Worm (Caenorhabditis elegans) whole organism, young adult: Measurements from ENCODE around the gene sre-2.

Source experiments
- D2030.7 ChIP-seq: fragments of 200-800 bp; sonication (Bioruptor generic); IDR thresholded peaks from 2 replicates; pipeline ENCODE4 v1.3.6; 2022; ENCODE audit warnings: missing genetic modification reagents, missing genetic modification characterization, missing compliant biosample characterization
- F23B12.7 ChIP-seq: sonication (generic microtip); optimal IDR thresholded peaks from 2 replicates; lab custom pipeline; 2017; ENCODE audit warnings: missing genetic modification characterization, mild to moderate bottlenecking, missing compliant biosample characterization, antibody characterized with exemption, moderate library complexity; ENCODE audit not compliant: insufficient read depth
- F57C9.4 ChIP-seq: sonication (generic microtip); optimal IDR thresholded peaks from 2 replicates; lab custom pipeline; 2017; ENCODE audit warnings: mild to moderate bottlenecking, missing genetic modification characterization, missing compliant biosample characterization
- K11D2.4 ChIP-seq: fragments of 200-800 bp; sonication (Bioruptor generic); IDR thresholded peaks from 2 replicates; pipeline ENCODE4 v1.3.6; 2022; ENCODE audit warnings: missing genetic modification reagents, missing genetic modification characterization, missing compliant biosample characterization
- K12H6.12 ChIP-seq: fragments of 200-800 bp; sonication (Bioruptor generic); optimal IDR thresholded peaks from 2 replicates; lab custom pipeline; 2018; ENCODE audit warnings: mild to moderate bottlenecking, missing genetic modification characterization, missing compliant biosample characterization
- Y56A3A.18 ChIP-seq: fragments of 200-800 bp; sonication (Bioruptor generic); IDR thresholded peaks from 2 replicates; pipeline ENCODE4 v1.3.6; 2022; ENCODE audit warnings: missing genetic modification reagents, missing genetic modification characterization, missing compliant biosample characterization
- ZK185.1 ChIP-seq: sonication (generic microtip); optimal IDR thresholded peaks from 2 replicates; lab custom pipeline; 2016; ENCODE audit warnings: mild to moderate bottlenecking, missing genetic modification characterization, missing compliant biosample characterization; ENCODE audit not compliant: poor library complexity, severe bottlenecking
- attf-3 ChIP-seq: fragments of 200-800 bp; sonication (Bioruptor generic); conservative IDR thresholded peaks from 2 replicates; pipeline ENCODE4 v1.3.6; 2022; ENCODE audit warnings: missing genetic modification reagents, missing genetic modification characterization, missing compliant biosample characterization
- attf-5 ChIP-seq: fragments of 200-800 bp; sonication (Bioruptor generic); optimal IDR thresholded peaks from 2 replicates; lab custom pipeline; 2018; ENCODE audit warnings: mild to moderate bottlenecking, missing genetic modification characterization, missing compliant biosample characterization
- bed-2 ChIP-seq: fragments of 200-800 bp; sonication (Bioruptor generic); IDR thresholded peaks from 2 replicates; pipeline ENCODE4 v1.3.6; 2022; ENCODE audit warnings: missing genetic modification reagents, missing genetic modification characterization, missing compliant biosample characterization
- ceh-100 ChIP-seq: fragments of 200-800 bp; sonication (Bioruptor generic); IDR thresholded peaks from 2 replicates; pipeline ENCODE4 v1.3.6; 2022; ENCODE audit warnings: missing genetic modification reagents, missing genetic modification characterization, missing compliant biosample characterization
- ceh-40 ChIP-seq: fragments of 200-800 bp; sonication (Bioruptor generic); IDR thresholded peaks from 2 replicates; pipeline ENCODE4 v1.3.6; 2022; ENCODE audit warnings: missing genetic modification characterization, missing compliant biosample characterization
- ceh-91 ChIP-seq: fragments of 200-800 bp; sonication (Bioruptor generic); IDR thresholded peaks from 2 replicates; pipeline ENCODE4 v1.3.6; 2022; ENCODE audit warnings: missing genetic modification reagents, missing genetic modification characterization, missing compliant biosample characterization
- dpl-1 ChIP-seq: fragments of 150-350 bp; optimal IDR thresholded peaks from 2 replicates; lab custom pipeline; 2014; ENCODE audit warnings: missing biosample characterization, missing genetic modification reagents, missing genetic modification characterization
- efl-1 ChIP-seq: fragments of 150-350 bp; optimal IDR thresholded peaks from 2 replicates; lab custom pipeline; 2014; ENCODE audit warnings: missing biosample characterization, missing genetic modification reagents, missing genetic modification characterization
- egrh-3 ChIP-seq: fragments of 200-800 bp; sonication (Bioruptor generic); IDR thresholded peaks from 2 replicates; pipeline ENCODE4 v1.3.6; 2022; ENCODE audit warnings: missing genetic modification reagents, missing genetic modification characterization, missing compliant biosample characterization
- ekl-4 ChIP-seq: fragments of 200-800 bp; sonication (Bioruptor generic); IDR thresholded peaks from 2 replicates; pipeline ENCODE4 v1.3.6; 2022; ENCODE audit warnings: missing genetic modification reagents, missing genetic modification characterization, missing compliant biosample characterization
- hmg-1.2 ChIP-seq: fragments of 200-800 bp; sonication (Bioruptor generic); IDR thresholded peaks from 2 replicates; pipeline ENCODE4 v1.3.6; 2022; ENCODE audit warnings: missing genetic modification reagents, missing genetic modification characterization, missing compliant biosample characterization
- hrde-1 ChIP-seq: sonication (generic microtip); optimal IDR thresholded peaks from 2 replicates; lab custom pipeline; 2016; ENCODE audit warnings: missing genetic modification characterization, mild to moderate bottlenecking, missing compliant biosample characterization, moderate library complexity, missing genotype, missing genetic modification reagents, borderline replicate concordance
- hsf-1 ChIP-seq: fragments of 200-800 bp; sonication (Bioruptor generic); IDR thresholded peaks from 2 replicates; pipeline ENCODE4 v1.3.6; 2022; ENCODE audit warnings: missing genetic modification reagents, missing genetic modification characterization, missing compliant biosample characterization
- let-607 ChIP-seq, 2 experiments: fragments of 200-800 bp in 1 of 2; sonication (Bioruptor generic) in 1 of 2; sonication (generic microtip) in 1 of 2; optimal IDR thresholded peaks; 2 replicates each; lab custom pipeline; 2016 to 2018; ENCODE audit warnings: mild to moderate bottlenecking in 2 of 2, missing compliant biosample characterization in 2 of 2, missing genetic modification characterization in 2 of 2, moderate library complexity in 2 of 2, missing genotype in 1 of 2
- lin-26 ChIP-seq: fragments of 200-800 bp; sonication (Bioruptor generic); IDR thresholded peaks from 2 replicates; pipeline ENCODE4 v1.3.6; 2022; ENCODE audit warnings: missing genetic modification reagents, missing genetic modification characterization, missing compliant biosample characterization
- lin-35 ChIP-seq, 3 experiments: fragments of 150-350 bp in 2 of 3; sonication (generic microtip) in 1 of 3; optimal IDR thresholded peaks; 2 replicates each; lab custom pipeline; 2014 to 2018; ENCODE audit warnings: missing biosample characterization in 3 of 3, missing genetic modification characterization in 3 of 3, missing genetic modification reagents in 3 of 3
- lin-40 ChIP-seq: sonication (generic microtip); optimal IDR thresholded peaks from 2 replicates; lab custom pipeline; 2016; ENCODE audit warnings: missing genetic modification characterization, mild to moderate bottlenecking, missing compliant biosample characterization, missing genotype, missing genetic modification reagents
- lsl-1 ChIP-seq: fragments of 200-800 bp; sonication (Bioruptor generic); optimal IDR thresholded peaks from 2 replicates; lab custom pipeline; 2018; ENCODE audit warnings: mild to moderate bottlenecking, missing genetic modification characterization, moderate library complexity, missing compliant biosample characterization
- madf-10 ChIP-seq: sonication (generic microtip); optimal IDR thresholded peaks from 2 replicates; lab custom pipeline; 2016; ENCODE audit warnings: mild to moderate bottlenecking, missing genetic modification characterization, missing compliant biosample characterization
- madf-8 ChIP-seq: fragments of 200-800 bp; sonication (Bioruptor generic); conservative IDR thresholded peaks from 2 replicates; pipeline ENCODE4 v1.3.6; 2022; ENCODE audit warnings: missing genetic modification reagents, missing genetic modification characterization, missing compliant biosample characterization
- mcd-1 ChIP-seq: fragments of 200-800 bp; sonication (Bioruptor generic); IDR thresholded peaks from 2 replicates; pipeline ENCODE4 v1.3.6; 2022; ENCODE audit warnings: missing genetic modification reagents, missing genetic modification characterization, missing compliant biosample characterization
- nfya-1 ChIP-seq: sonication (generic microtip); optimal IDR thresholded peaks from 2 replicates; lab custom pipeline; 2017; ENCODE audit warnings: antibody characterized with exemption, missing compliant biosample characterization, missing genetic modification characterization, borderline replicate concordance; ENCODE audit not compliant: insufficient read depth
- nfyb-1 ChIP-seq: fragments of 200-800 bp; sonication (Bioruptor generic); IDR thresholded peaks from 2 replicates; pipeline ENCODE4 v1.3.6; 2022; ENCODE audit warnings: missing genetic modification reagents, missing genetic modification characterization, missing compliant biosample characterization
- nhr-179 ChIP-seq: sonication (generic microtip); optimal IDR thresholded peaks from 2 replicates; lab custom pipeline; 2016; ENCODE audit warnings: mild to moderate bottlenecking, missing genetic modification characterization, missing compliant biosample characterization
- nhr-80 ChIP-seq: sonication (generic microtip); optimal IDR thresholded peaks from 2 replicates; lab custom pipeline; 2016; ENCODE audit warnings: missing genetic modification characterization, missing compliant biosample characterization
- pha-4 ChIP-seq: fragments of 150-350 bp; sonication (generic microtip); optimal IDR thresholded peaks from 2 replicates; lab custom pipeline; 2014; ENCODE audit warnings: missing biosample characterization, missing genetic modification reagents, missing genetic modification characterization
- rcor-1 ChIP-seq: fragments of 200-800 bp; sonication (Bioruptor generic); IDR thresholded peaks from 2 replicates; pipeline ENCODE4 v1.3.6; 2022; ENCODE audit warnings: missing genetic modification reagents, missing genetic modification characterization, missing compliant biosample characterization
- rec-8 ChIP-seq, 2 experiments: sonication (generic microtip); optimal IDR thresholded peaks; 2 replicates each; lab custom pipeline; 2016; ENCODE audit warnings: mild to moderate bottlenecking in 2 of 2, missing genetic modification characterization in 2 of 2, missing genetic modification reagents in 2 of 2, missing genotype in 2 of 2, missing biosample characterization in 1 of 2, missing compliant biosample characterization in 1 of 2, moderate library complexity in 1 of 2
- snpc-3.4 ChIP-seq: sonication (generic microtip); optimal IDR thresholded peaks from 2 replicates; lab custom pipeline; 2017; ENCODE audit warnings: missing genetic modification characterization, mild to moderate bottlenecking, missing compliant biosample characterization, antibody characterized with exemption, moderate library complexity, missing genotype, missing genetic modification reagents
- snpc-4 ChIP-seq, 5 experiments: fragments of 150-350 bp in 1 of 5; sonication (generic microtip) in 4 of 5; optimal IDR thresholded peaks; 2 replicates each; lab custom pipeline; 2014 to 2018; ENCODE audit warnings: missing genetic modification characterization in 5 of 5, missing biosample characterization in 3 of 5, antibody characterized with exemption in 2 of 5, mild to moderate bottlenecking in 2 of 5, missing compliant biosample characterization in 2 of 5, missing genotype in 2 of 5, moderate library complexity in 2 of 5, missing genetic modification reagents in 1 of 5
- xnd-1 ChIP-seq: sonication (generic microtip); optimal IDR thresholded peaks from 2 replicates; lab custom pipeline; 2016; ENCODE audit warnings: missing genotype, missing genetic modification reagents, missing genetic modification characterization, missing compliant biosample characterization
- ztf-18 ChIP-seq: sonication (generic microtip); optimal IDR thresholded peaks from 2 replicates; lab custom pipeline; 2016; ENCODE audit warnings: missing genotype, mild to moderate bottlenecking, missing genetic modification characterization, missing compliant biosample characterization
- ztf-22 ChIP-seq: fragments of 200-800 bp; sonication (Bioruptor generic); optimal IDR thresholded peaks from 2 replicates; lab custom pipeline; 2018; ENCODE audit warnings: mild to moderate bottlenecking, missing genetic modification characterization, moderate library complexity, missing compliant biosample characterization

The sre-2 gene

DNA sequence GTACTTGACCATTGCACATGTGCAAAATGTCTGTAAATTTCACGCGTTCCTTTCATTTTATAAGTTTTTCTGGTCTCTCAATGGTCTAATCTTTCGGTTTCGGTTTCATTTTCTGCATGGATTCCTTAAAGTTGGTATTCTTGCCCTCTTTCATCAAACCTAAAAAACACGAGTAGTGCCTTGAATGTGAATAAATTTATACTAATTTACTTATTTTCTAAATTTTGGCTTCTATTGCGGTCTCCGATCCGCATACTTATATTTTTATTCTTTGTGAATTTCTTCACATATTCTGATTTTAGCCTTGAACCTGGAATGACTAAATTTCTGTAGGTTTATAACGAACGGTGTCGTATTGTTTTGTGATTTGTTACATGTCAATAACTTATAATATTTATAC, 36.0 kb downstream of the sre-2 start, which contains the start of gene pdha-1:
pdha-1 (plus strand) TSS at position 301 of the 400 bp plus-strand sequence.
- TF ChIP-seq ceh-91 (GFP tag; lab: Robert Waterston, UW) (no peak), lsl-1 (GFP tag; lab: Kevin White, UChicago) (peak; percentile 10), rcor-1 (GFP tag; lab: Robert Waterston, UW) (no peak), ceh-40 (GFP tag; lab: Robert Waterston, UW) (no peak), let-607 (tag; optimal IDR thresholded peaks at IDR 0.05; lab: Kevin White, UChicago) (peak in 1 of 2 experiments; percentile 12), hsf-1 (GFP tag; lab: Robert Waterston, UW) (peak; percentile 62), madf-8 (GFP tag; lab: Robert Waterston, UW) (no peak), ekl-4 (no peak), lin-40 (tag; lab: Kevin White, UChicago) (no peak), pha-4 (tag; lab: Kevin White, UChicago) (no peak), mcd-1 (GFP tag; lab: Robert Waterston, UW) (no peak), hrde-1 (tag; lab: Kevin White, UChicago) (peak; percentile 32), ztf-22 (no peak), nfya-1 (no peak), Y56A3A.18 (GFP tag; lab: Robert Waterston, UW) (peak; percentile 44; the same call in 1 of the 2 replicates)
- TF ChIP-seq, all 124 proteins: peak for 5

DNA sequence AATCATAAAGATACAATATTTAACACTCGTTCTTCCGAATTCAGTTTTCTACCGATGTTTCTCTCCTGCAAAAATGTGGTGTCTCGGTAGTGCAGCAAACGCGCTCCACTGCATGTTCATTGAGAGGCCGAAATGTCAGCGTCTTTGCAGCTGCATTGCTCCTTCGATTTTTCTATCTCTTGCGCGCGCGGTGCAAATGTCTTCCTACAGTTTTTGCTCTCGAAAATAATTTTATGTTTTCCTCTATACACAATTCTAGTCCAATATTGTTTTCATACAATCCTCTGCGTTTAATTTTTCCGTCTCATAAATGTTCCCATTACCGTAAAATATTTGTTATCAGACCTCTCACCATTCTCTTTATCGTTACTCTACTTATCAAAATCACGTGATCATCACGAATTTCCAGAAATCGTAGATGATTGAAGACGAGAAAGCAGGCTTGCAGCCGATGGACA, 39.6 kb downstream of the sre-2 start, which contains the start of gene ufd-2:
ufd-2 (plus strand) TSS at position 408 of the 458 bp plus-strand sequence.
- TF ChIP-seq dpl-1 (GFP tag; lab: Kevin White, UChicago) (peak; percentile 48), ztf-18 (tag; lab: Kevin White, UChicago) (peak; percentile 80), efl-1 (peak; percentile 84), lin-26 (GFP tag; lab: Robert Waterston, UW) (peak; percentile 68; the same call in 1 of the 2 replicates), snpc-4 (GFP tag; optimal IDR thresholded peaks at IDR 0.05; lab: Kevin White, UChicago) (no peak), snpc-4 (tag; optimal IDR thresholded peaks at IDR 0.05; lab: Kevin White, UChicago) (peak in 2 of 4 experiments; percentile 22 to 25), K12H6.12 (tag; lab: Kevin White, UChicago) (peak; percentile 46), K11D2.4 (GFP tag; lab: Robert Waterston, UW) (no peak), hmg-1.2 (GFP tag; lab: Robert Waterston, UW) (peak; percentile 61; the same call in 1 of the 2 replicates), D2030.7 (GFP tag; lab: Robert Waterston, UW) (peak; percentile 77), egrh-3 (GFP tag; lab: Robert Waterston, UW) (peak; percentile 64), mcd-1 (GFP tag; lab: Robert Waterston, UW) (peak; percentile 94), nhr-80 (peak; percentile 87), hsf-1 (GFP tag; lab: Robert Waterston, UW) (0 out of 2 replicates have a peak, but pooled peaks have one; percentile 28), lsl-1 (GFP tag; lab: Kevin White, UChicago) (peak; percentile 64), attf-5 (GFP tag; lab: Kevin White, UChicago) (peak; percentile 82), nfyb-1 (GFP tag; lab: Robert Waterston, UW) (no peak), ceh-100 (peak; percentile 93), F57C9.4 (tag; lab: Kevin White, UChicago) (no peak), let-607 (tag; optimal IDR thresholded peaks at IDR 0.05; lab: Kevin White, UChicago) (peak in 1 of 2 experiments; percentile 17), lin-35 (GFP tag; optimal IDR thresholded peaks at IDR 0.05; lab: Kevin White, UChicago) (peak in 1 of 3 experiments; percentile 31), F23B12.7 (peak; percentile 87), attf-3 (peak; percentile 59; the same call in 1 of the 2 replicates), bed-2 (peak; percentile 73), nhr-179 (tag; lab: Kevin White, UChicago) (no peak), rcor-1 (GFP tag; lab: Robert Waterston, UW) (0 out of 2 replicates have a peak, but pooled peaks have one; percentile 64), rec-8 (tag; optimal IDR thresholded peaks at IDR 0.05; lab: Kevin White, UChicago) (no peak), ceh-91 (GFP tag; lab: Robert Waterston, UW) (0 out of 2 replicates have a peak, but pooled peaks have one; percentile 62), madf-8 (GFP tag; lab: Robert Waterston, UW) (peak; percentile 53; the same call in 1 of the 2 replicates), madf-10 (tag; lab: Kevin White, UChicago) (no peak), xnd-1 (tag; lab: Kevin White, UChicago) (peak; percentile 22), snpc-3.4 (no peak), lin-40 (tag; lab: Kevin White, UChicago) (peak; percentile 44), ZK185.1 (tag; lab: Kevin White, UChicago) (peak; percentile 23)
